Worm (Caenorhabditis elegans): Measurements from ENCODE around the gene sre-9.

The sre-9 gene

DNA sequence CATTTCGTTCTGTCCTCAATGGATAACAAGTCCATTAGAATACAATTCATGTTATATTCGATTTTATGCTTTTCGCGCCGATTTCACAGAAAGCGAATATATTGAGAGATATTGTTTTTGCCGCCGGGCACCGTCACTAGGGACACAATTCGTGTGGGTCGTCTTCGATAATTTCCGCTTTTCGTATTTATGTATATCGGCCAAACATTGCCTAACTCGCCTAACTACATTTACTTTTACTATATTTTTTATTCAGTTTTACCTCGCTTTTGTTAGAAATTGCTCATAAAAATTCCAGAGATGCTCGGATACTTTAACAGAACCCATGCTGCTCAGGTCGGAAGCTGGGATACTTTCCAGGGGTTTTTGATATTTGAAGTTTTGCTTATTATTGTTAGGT, at the start of gene sre-9:
Gene sre-9, plus strand, starts transcription at position 301 of the 400 bp plus-strand sequence.
- TF ChIP-seq nhr-25 (tag; optimal IDR thresholded peaks at IDR 0.05) (no peak), lin-13 (GFP tag; optimal IDR thresholded peaks at IDR 0.05) (no peak), nhr-12 (tag; optimal IDR thresholded peaks at IDR 0.05) (no peak), fos-1 (tag; optimal IDR thresholded peaks at IDR 0.05) (no peak), nhr-77 (tag; optimal IDR thresholded peaks at IDR 0.05) (no peak), sma-9 (GFP tag; optimal IDR thresholded peaks at IDR 0.05) (no peak), sma-9 (tag; optimal IDR thresholded peaks at IDR 0.05) (no peak), nhr-237 (tag; optimal IDR thresholded peaks at IDR 0.05) (no peak), Y55F3AM.14 (GFP tag; optimal IDR thresholded peaks at IDR 0.05) (no peak), sem-4 (tag; optimal IDR thresholded peaks at IDR 0.05) (no peak), ztf-4 (tag; optimal IDR thresholded peaks at IDR 0.05) (no peak), nhr-129 (tag; optimal IDR thresholded peaks at IDR 0.05) (no peak), blmp-1 (tag; optimal IDR thresholded peaks at IDR 0.05; ENCODE audit: insufficient read depth) (no peak), unc-62 (GFP tag; optimal IDR thresholded peaks at IDR 0.05) (no peak), nhr-23 (tag; optimal IDR thresholded peaks at IDR 0.05) (no peak), snpc-4 (tag; optimal IDR thresholded peaks at IDR 0.05) (no peak)

DNA sequence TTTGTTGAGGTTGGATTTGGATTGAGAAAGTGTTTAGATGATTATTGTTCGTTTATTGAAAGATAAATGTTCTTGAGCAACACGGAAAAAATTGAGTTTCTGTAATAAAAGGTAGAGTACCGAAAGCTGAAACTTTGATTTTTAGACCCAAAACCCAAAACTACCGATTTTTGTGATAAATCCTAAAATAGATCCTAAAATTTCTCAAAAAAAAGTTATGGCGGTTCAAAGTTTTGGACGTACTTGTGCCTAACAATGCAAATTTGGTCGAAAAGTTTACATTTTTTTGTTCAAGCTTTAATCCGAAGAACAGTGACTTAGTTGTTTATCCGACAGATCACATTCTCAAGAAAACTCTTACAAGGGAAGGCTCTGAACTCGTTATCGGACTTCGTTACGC, 47.5 kb upstream of the sre-9 start, which contains the start of gene nhr-185:
Gene nhr-185, minus strand, starts transcription at position 101 of the 400 bp plus-strand sequence.
- no peak for TF ChIP-seq lsy-2 (tag; optimal IDR thresholded peaks at IDR 0.05)
- TF ChIP-seq blmp-1 (tag; optimal IDR thresholded peaks at IDR 0.05; ENCODE audit: insufficient read depth), result no peak
- TF ChIP-seq peb-1 (tag; optimal IDR thresholded peaks at IDR 0.05), result no peak
- no peak for TF ChIP-seq unc-55 (GFP tag; optimal IDR thresholded peaks at IDR 0.05)
- TF ChIP-seq nhr-77 (tag; optimal IDR thresholded peaks at IDR 0.05), result no peak
- no peak for TF ChIP-seq ztf-1 (GFP tag; conservative IDR thresholded peaks at IDR 0.05)
- TF ChIP-seq nhr-237 (tag; optimal IDR thresholded peaks at IDR 0.05), result no peak
- no peak for TF ChIP-seq sma-9 (GFP tag; optimal IDR thresholded peaks at IDR 0.05)
- no peak for TF ChIP-seq sma-9 (tag; optimal IDR thresholded peaks at IDR 0.05)
- no peak for TF ChIP-seq lin-11 (tag; optimal IDR thresholded peaks at IDR 0.05)
- TF ChIP-seq nhr-12 (tag; optimal IDR thresholded peaks at IDR 0.05), result no peak
- TF ChIP-seq nhr-129 (tag; optimal IDR thresholded peaks at IDR 0.05), result no peak
- TF ChIP-seq ceh-16 (tag; optimal IDR thresholded peaks at IDR 0.05), result no peak
- no peak for TF ChIP-seq F13H6.1 (tag; optimal IDR thresholded peaks at IDR 0.05)
- no peak for TF ChIP-seq lin-39 (tag; optimal IDR thresholded peaks at IDR 0.05)
- no peak for TF ChIP-seq snpc-4 (tag; optimal IDR thresholded peaks at IDR 0.05)
- TF ChIP-seq mab-5 (tag; optimal IDR thresholded peaks at IDR 0.05), result no peak
- no peak for TF ChIP-seq unc-39 (tag; optimal IDR thresholded peaks at IDR 0.05)
- no peak for TF ChIP-seq zag-1 (tag; optimal IDR thresholded peaks at IDR 0.05)

DNA sequence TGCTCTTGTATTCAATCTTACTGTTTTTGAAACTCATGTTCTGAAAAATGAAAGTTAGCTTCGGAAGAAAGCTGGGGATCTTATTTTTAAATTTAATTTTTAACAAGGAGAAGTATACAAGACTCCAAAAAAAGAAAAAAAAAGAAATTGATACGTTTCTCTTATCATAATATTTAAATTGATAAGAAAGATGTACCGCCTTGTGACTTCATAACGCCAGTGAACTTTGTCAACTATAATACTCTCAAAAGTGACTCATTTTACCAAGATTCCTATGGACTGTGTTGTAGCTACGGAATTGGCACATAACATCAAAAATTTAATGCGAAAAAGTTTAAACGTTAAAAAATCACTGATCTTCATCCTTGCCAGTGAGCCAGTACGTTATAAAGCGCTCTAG, 43.0 kb upstream of the sre-9 start:
- TF ChIP-seq fos-1 (tag; optimal IDR thresholded peaks at IDR 0.05) (peak; percentile 86), skn-1 (tag; optimal IDR thresholded peaks at IDR 0.05) (no peak)

DNA sequence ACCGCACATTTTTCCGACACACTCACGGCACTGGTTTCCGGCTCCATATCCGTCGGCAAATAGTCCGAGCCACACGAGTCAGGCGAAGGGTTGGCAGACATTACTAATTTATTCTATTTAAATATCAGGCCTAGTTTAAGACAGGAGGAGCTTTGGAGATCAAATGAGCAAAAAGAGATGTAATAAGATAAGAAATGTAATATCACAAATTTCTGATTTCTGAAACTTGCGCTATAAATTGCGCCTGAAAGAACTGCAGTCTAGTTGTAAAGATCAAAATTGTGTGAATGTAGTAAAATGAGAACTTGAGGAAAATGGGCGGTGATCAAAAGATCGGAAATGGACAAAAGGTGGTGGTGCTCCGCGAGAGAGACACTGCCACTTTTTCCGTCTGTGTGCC, 39.9 kb upstream of the sre-9 start, which contains the start of gene nhr-186:
Gene nhr-186, minus strand, starts transcription at position 101 of the 400 bp plus-strand sequence.
- TF ChIP-seq C34F6.9 (tag; optimal IDR thresholded peaks at IDR 0.05) (no peak), ztf-4 (tag; optimal IDR thresholded peaks at IDR 0.05) (no peak), snpc-4 (tag; optimal IDR thresholded peaks at IDR 0.05) (no peak), ceh-82 (tag; optimal IDR thresholded peaks at IDR 0.05) (no peak), dmd-4 (tag; optimal IDR thresholded peaks at IDR 0.05) (no peak), sma-9 (GFP tag; optimal IDR thresholded peaks at IDR 0.05) (no peak), sma-9 (tag; optimal IDR thresholded peaks at IDR 0.05) (no peak), ztf-1 (GFP tag; conservative IDR thresholded peaks at IDR 0.05) (no peak), mab-5 (tag; optimal IDR thresholded peaks at IDR 0.05) (no peak), sem-4 (tag; optimal IDR thresholded peaks at IDR 0.05) (no peak), skn-1 (tag; optimal IDR thresholded peaks at IDR 0.05) (no peak), fos-1 (tag; optimal IDR thresholded peaks at IDR 0.05) (no peak)

DNA sequence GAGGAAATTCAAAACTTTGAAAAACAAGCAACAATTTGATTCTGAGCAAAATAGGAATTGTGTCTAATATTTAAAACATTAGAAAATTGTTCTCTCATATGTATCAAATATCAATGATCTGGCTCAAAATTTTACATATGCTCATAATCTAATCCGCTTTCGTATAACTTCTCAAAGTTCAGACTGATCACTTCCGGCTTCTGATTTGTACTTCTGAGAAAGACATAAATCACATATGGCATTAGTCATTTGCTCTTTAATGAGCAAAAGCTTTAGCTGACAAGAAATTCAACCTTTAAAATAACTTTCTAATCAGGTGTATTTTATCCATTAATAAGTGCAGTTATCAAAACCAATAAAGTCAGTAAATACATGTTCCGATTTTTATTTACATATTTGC, 38.8 kb upstream of the sre-9 start:
- TF ChIP-seq sma-3 (GFP tag; optimal IDR thresholded peaks at IDR 0.05) (no peak), ama-1 (optimal IDR thresholded peaks at IDR 0.05) (no peak), nhr-21 (tag; optimal IDR thresholded peaks at IDR 0.05) (peak; percentile 65), F13H6.1 (tag; optimal IDR thresholded peaks at IDR 0.05) (no peak), lin-11 (tag; optimal IDR thresholded peaks at IDR 0.05) (no peak), sma-9 (GFP tag; optimal IDR thresholded peaks at IDR 0.05) (peak; percentile 66), sma-9 (tag; optimal IDR thresholded peaks at IDR 0.05) (no peak)

Data from whole organism, L2 larva.